Worm (Caenorhabditis elegans): Measurements from ENCODE around the gene ugt-54.

DNA sequence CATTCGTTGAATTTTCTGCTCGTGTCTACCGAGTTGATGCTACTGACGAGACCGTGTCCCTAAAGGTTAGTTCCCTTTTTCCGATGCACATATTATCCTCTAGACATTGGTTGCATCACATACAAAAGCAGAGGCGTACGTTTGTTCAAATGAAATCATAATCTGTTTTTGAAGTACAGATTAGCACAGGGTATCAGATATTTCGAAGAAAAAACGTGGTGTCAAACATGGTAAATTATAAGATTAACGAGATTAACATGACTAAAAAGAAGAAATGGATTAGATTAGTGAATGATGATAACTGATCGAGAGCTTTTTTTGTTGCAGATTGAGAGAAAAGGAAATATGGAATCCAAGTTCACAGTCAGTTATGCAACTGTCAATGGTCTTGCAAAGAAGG lies 42.6 kb upstream of the ugt-54 start:
- TF ChIP-seq him-1 (tag; optimal IDR thresholded peaks at IDR 0.05) (no peak), dao-5 (tag; optimal IDR thresholded peaks at IDR 0.05) (no peak), W03F9.2 (tag; optimal IDR thresholded peaks at IDR 0.05) (no peak)

Data from whole organism, L4/young adult.